Fruit fly (Drosophila melanogaster) whole organism, embryonic: ENCODE results near the gene CG14269.

ENCODE experiments used
- Abd-B ChIP-seq: fragments of 200-800 bp; sonication (Bioruptor generic); optimal IDR thresholded peaks from 2 replicates; lab custom pipeline; 2018; ENCODE audit warnings: missing biosample characterization, mild to moderate bottlenecking, missing genetic modification characterization, moderate library complexity
- Ada2b ChIP-seq: fragments of 200-800 bp; sonication (Bioruptor generic); IDR thresholded peaks from 2 replicates; pipeline ENCODE4 v1.3.6; 2022; ENCODE audit warnings: missing biosample characterization, missing genetic modification characterization
- B-H2 ChIP-seq: fragments of 200-800 bp; sonication (Bioruptor generic); optimal IDR thresholded peaks from 2 replicates; lab custom pipeline; 2018; ENCODE audit warnings: missing biosample characterization, mild to moderate bottlenecking, missing genetic modification characterization
- C15 ChIP-seq: fragments of 200-800 bp; sonication (Bioruptor generic); IDR thresholded peaks from 3 replicates; pipeline ENCODE4 v1.3.6; 2022; ENCODE audit warnings: missing biosample characterization, missing genetic modification characterization
- CG12104 ChIP-seq: fragments of 200-800 bp; sonication (Bioruptor generic); optimal IDR thresholded peaks from 3 replicates; lab custom pipeline; 2016; ENCODE audit warnings: missing biosample characterization, missing genetic modification characterization
- CG14014 ChIP-seq: fragments of 200-800 bp; sonication (Bioruptor generic); IDR thresholded peaks from 2 replicates; pipeline ENCODE4 v1.3.6; 2022; ENCODE audit warnings: missing biosample characterization, missing genetic modification characterization
- CG14441 ChIP-seq: fragments of 200-800 bp; sonication (Bioruptor generic); IDR thresholded peaks from 2 replicates; pipeline ENCODE4 v1.3.6; 2022; ENCODE audit warnings: missing biosample characterization, missing genetic modification characterization
- CG14710 ChIP-seq: fragments of 200-800 bp; sonication (Bioruptor generic); optimal IDR thresholded peaks from 3 replicates; lab custom pipeline; 2019; ENCODE audit warnings: missing biosample characterization, mild to moderate bottlenecking, missing genetic modification characterization, moderate library complexity
- CG1529 ChIP-seq: fragments of 200-800 bp; sonication (Bioruptor generic); optimal IDR thresholded peaks from 3 replicates; lab custom pipeline; 2018; ENCODE audit warnings: missing biosample characterization, missing genetic modification characterization
- CG15479 ChIP-seq: fragments of 200-800 bp; sonication (Bioruptor generic); optimal IDR thresholded peaks from 3 replicates; lab custom pipeline; 2019; ENCODE audit warnings: missing biosample characterization, mild to moderate bottlenecking, missing genetic modification characterization, moderate library complexity
- CG17328 ChIP-seq: fragments of 200-800 bp; sonication (Bioruptor generic); IDR thresholded peaks from 2 replicates; pipeline ENCODE4 v1.3.6; 2022; ENCODE audit warnings: missing biosample characterization, missing genetic modification characterization
- CG17829 ChIP-seq: fragments of 200-800 bp; optimal IDR thresholded peaks from 2 replicates; lab custom pipeline; 2019; ENCODE audit warnings: missing biosample characterization, mild to moderate bottlenecking, missing genetic modification characterization, moderate library complexity
- CG18262 ChIP-seq: fragments of 200-800 bp; optimal IDR thresholded peaks from 3 replicates; lab custom pipeline; 2019; ENCODE audit warnings: missing biosample characterization, mild to moderate bottlenecking, missing genetic modification characterization, moderate library complexity
- CG2199 ChIP-seq: fragments of 200-800 bp; sonication (Bioruptor generic); IDR thresholded peaks from 3 replicates; pipeline ENCODE4 v1.3.6; 2022; ENCODE audit warnings: missing biosample characterization, missing genetic modification characterization
- CG2712 ChIP-seq: fragments of 200-800 bp; optimal IDR thresholded peaks from 3 replicates; lab custom pipeline; 2019; ENCODE audit warnings: missing biosample characterization, mild to moderate bottlenecking, missing genetic modification characterization, moderate library complexity
- CG32532 ChIP-seq: fragments of 200-800 bp; sonication (Bioruptor generic); IDR thresholded peaks from 2 replicates; pipeline ENCODE4 v1.3.6; 2022; ENCODE audit warnings: missing biosample characterization, missing genetic modification characterization
- CG34422 ChIP-seq: fragments of 200-800 bp; sonication (Bioruptor generic); IDR thresholded peaks from 3 replicates; pipeline ENCODE4 v1.3.6; 2022; ENCODE audit warnings: missing biosample characterization, missing genetic modification characterization
- CG4360 ChIP-seq: fragments of 200-800 bp; sonication (Bioruptor generic); IDR thresholded peaks from 2 replicates; pipeline ENCODE4 v1.3.6; 2022; ENCODE audit warnings: missing biosample characterization, missing genetic modification characterization
- CG4730 ChIP-seq: fragments of 200-800 bp; sonication (Bioruptor generic); IDR thresholded peaks from 2 replicates; pipeline ENCODE4 v1.3.6; 2022; ENCODE audit warnings: missing biosample characterization, missing genetic modification characterization
- CG6765 ChIP-seq: fragments of 200-800 bp; sonication (Bioruptor generic); optimal IDR thresholded peaks from 3 replicates; lab custom pipeline; 2017; ENCODE audit warnings: missing biosample characterization, mild to moderate bottlenecking, missing genetic modification characterization
- CG7372 ChIP-seq: fragments of 200-800 bp; sonication (Bioruptor generic); IDR thresholded peaks from 2 replicates; pipeline ENCODE4 v1.3.6; 2022; ENCODE audit warnings: missing biosample characterization, missing genetic modification characterization
- CG7556 ChIP-seq: fragments of 200-800 bp; sonication (Bioruptor generic); optimal IDR thresholded peaks from 2 replicates; lab custom pipeline; 2017; ENCODE audit warnings: missing biosample characterization, mild to moderate bottlenecking, missing genetic modification characterization
- CG8924 ChIP-seq: fragments of 200-800 bp; optimal IDR thresholded peaks from 3 replicates; lab custom pipeline; 2019; ENCODE audit warnings: missing biosample characterization, mild to moderate bottlenecking, missing genetic modification characterization, moderate library complexity
- CG9437 ChIP-seq: fragments of 200-800 bp; sonication (Bioruptor generic); optimal IDR thresholded peaks from 2 replicates; lab custom pipeline; 2018; ENCODE audit warnings: missing biosample characterization, mild to moderate bottlenecking, missing genetic modification characterization
- D ChIP-seq, 2 experiments: fragments of 200-800 bp in 1 of 2; fragments of >200 bp in 1 of 2; sonication (Bioruptor generic) in 1 of 2; optimal IDR thresholded peaks; 2 replicates in 1 of 2; 3 replicates in 1 of 2; lab custom pipeline; 2017; ENCODE audit warnings: mild to moderate bottlenecking in 1 of 2, missing biosample characterization in 1 of 2, missing genetic modification characterization in 1 of 2, missing genetic modification reagents in 1 of 2
- D19A ChIP-seq: fragments of 200-800 bp; optimal IDR thresholded peaks from 3 replicates; lab custom pipeline; 2019; ENCODE audit warnings: missing biosample characterization, mild to moderate bottlenecking, missing genetic modification characterization, moderate library complexity
- D19B ChIP-seq: fragments of 200-800 bp; sonication (Bioruptor generic); optimal IDR thresholded peaks from 2 replicates; lab custom pipeline; 2017; ENCODE audit warnings: missing biosample characterization, mild to moderate bottlenecking, missing genetic modification characterization
- Dll ChIP-seq: fragments of 200-800 bp; sonication (Bioruptor generic); IDR thresholded peaks from 4 replicates; pipeline ENCODE4 v1.3.6; 2022; ENCODE audit warnings: missing biosample characterization, missing genetic modification characterization; ENCODE audit not compliant: partially characterized antibody
- Ets65A ChIP-seq: fragments of 200-800 bp; sonication (Bioruptor generic); peaks from one replicate; lab custom pipeline; 2016; ENCODE audit warnings: missing biosample characterization, missing genetic modification characterization
- HLH3B ChIP-seq: fragments of 200-800 bp; sonication (Bioruptor generic); IDR thresholded peaks from 2 replicates; pipeline ENCODE4 v1.3.6; 2022; ENCODE audit warnings: missing biosample characterization, missing genetic modification characterization
- Nf-YB ChIP-seq: fragments of 200-800 bp; sonication (Bioruptor generic); optimal IDR thresholded peaks from 3 replicates; lab custom pipeline; 2019; ENCODE audit warnings: missing biosample characterization, mild to moderate bottlenecking, missing genetic modification characterization, moderate library complexity
- Sry-δ ChIP-seq: fragments of 200-800 bp; sonication (Bioruptor generic); optimal IDR thresholded peaks from 2 replicates; lab custom pipeline; 2016; ENCODE audit warnings: missing biosample characterization, missing genetic modification characterization
- Xbp1 ChIP-seq: fragments of 200-800 bp; sonication (Bioruptor generic); optimal IDR thresholded peaks from 3 replicates; lab custom pipeline; 2016; ENCODE audit warnings: missing biosample characterization, mild to moderate bottlenecking, missing genetic modification characterization
- ap ChIP-seq: fragments of 200-800 bp; sonication (Bioruptor generic); IDR thresholded peaks from 2 replicates; pipeline ENCODE4 v1.3.6; 2022; ENCODE audit warnings: missing biosample characterization, missing genetic modification characterization
- ase ChIP-seq: fragments of 200-800 bp; sonication (Bioruptor generic); IDR thresholded peaks from 3 replicates; pipeline ENCODE4 v1.3.6; 2022; ENCODE audit warnings: missing biosample characterization, missing genetic modification characterization
- az2 ChIP-seq: fragments of 200-800 bp; sonication (Bioruptor generic); optimal IDR thresholded peaks from 3 replicates; lab custom pipeline; 2016; ENCODE audit warnings: missing biosample characterization, missing genetic modification characterization
- bigmax ChIP-seq: fragments of 200-800 bp; sonication (Bioruptor generic); optimal IDR thresholded peaks from 2 replicates; lab custom pipeline; 2018; ENCODE audit warnings: missing biosample characterization, mild to moderate bottlenecking, missing genetic modification characterization
- bsh ChIP-seq, 2 experiments: fragments of 200-800 bp; sonication (Bioruptor generic); optimal IDR thresholded peaks; 2 replicates each; lab custom pipeline; 2017 to 2018; ENCODE audit warnings: mild to moderate bottlenecking in 2 of 2, missing biosample characterization in 2 of 2, missing genetic modification characterization in 2 of 2, moderate library complexity in 1 of 2
- ci ChIP-seq: fragments of 200-800 bp; sonication (Bioruptor generic); IDR thresholded peaks from 3 replicates; pipeline ENCODE4 v1.3.6; 2022; ENCODE audit warnings: missing biosample characterization, missing genetic modification characterization
- dan ChIP-seq: fragments of 200-800 bp; sonication (Bioruptor generic); IDR thresholded peaks from 2 replicates; pipeline ENCODE4 v1.3.6; 2022; ENCODE audit warnings: missing biosample characterization, missing genetic modification characterization
- gcm ChIP-seq: fragments of 200-800 bp; sonication (Bioruptor generic); optimal IDR thresholded peaks from 2 replicates; lab custom pipeline; 2019; ENCODE audit warnings: missing biosample characterization, mild to moderate bottlenecking, missing genetic modification characterization, moderate library complexity
- her ChIP-seq: fragments of 200-800 bp; sonication (Bioruptor generic); optimal IDR thresholded peaks from 2 replicates; lab custom pipeline; 2016; ENCODE audit warnings: missing biosample characterization, missing genetic modification characterization
- lmd ChIP-seq: fragments of 200-800 bp; sonication (Bioruptor generic); IDR thresholded peaks from 2 replicates; pipeline ENCODE4 v1.3.6; 2022; ENCODE audit warnings: missing biosample characterization, missing genetic modification characterization
- phol ChIP-seq: fragments of 200-800 bp; sonication (Bioruptor generic); optimal IDR thresholded peaks from 3 replicates; lab custom pipeline; 2018; ENCODE audit warnings: missing biosample characterization, mild to moderate bottlenecking, missing genetic modification characterization, moderate library complexity
- sens ChIP-seq: fragments of 200-800 bp; sonication (Bioruptor generic); peaks from one replicate; lab custom pipeline; 2016; ENCODE audit warnings: missing biosample characterization, missing genetic modification characterization
- sima ChIP-seq: fragments of 200-800 bp; sonication (Bioruptor generic); optimal IDR thresholded peaks from 2 replicates; lab custom pipeline; 2016; ENCODE audit warnings: missing biosample characterization, missing genetic modification characterization
- sisA ChIP-seq: fragments of 200-800 bp; sonication (Bioruptor generic); IDR thresholded peaks from 2 replicates; pipeline ENCODE4 v1.3.6; 2022; ENCODE audit warnings: missing biosample characterization, missing genetic modification characterization
- sob ChIP-seq: fragments of 200-800 bp; sonication (Bioruptor generic); IDR thresholded peaks from 2 replicates; pipeline ENCODE4 v1.3.6; 2022; ENCODE audit warnings: missing biosample characterization, missing genetic modification characterization
- zen ChIP-seq: fragments of 200-800 bp; sonication (Bioruptor generic); optimal IDR thresholded peaks from 3 replicates; lab custom pipeline; 2018; ENCODE audit warnings: missing biosample characterization, mild to moderate bottlenecking, missing genetic modification characterization, moderate library complexity

CG14269 gene

DNA sequence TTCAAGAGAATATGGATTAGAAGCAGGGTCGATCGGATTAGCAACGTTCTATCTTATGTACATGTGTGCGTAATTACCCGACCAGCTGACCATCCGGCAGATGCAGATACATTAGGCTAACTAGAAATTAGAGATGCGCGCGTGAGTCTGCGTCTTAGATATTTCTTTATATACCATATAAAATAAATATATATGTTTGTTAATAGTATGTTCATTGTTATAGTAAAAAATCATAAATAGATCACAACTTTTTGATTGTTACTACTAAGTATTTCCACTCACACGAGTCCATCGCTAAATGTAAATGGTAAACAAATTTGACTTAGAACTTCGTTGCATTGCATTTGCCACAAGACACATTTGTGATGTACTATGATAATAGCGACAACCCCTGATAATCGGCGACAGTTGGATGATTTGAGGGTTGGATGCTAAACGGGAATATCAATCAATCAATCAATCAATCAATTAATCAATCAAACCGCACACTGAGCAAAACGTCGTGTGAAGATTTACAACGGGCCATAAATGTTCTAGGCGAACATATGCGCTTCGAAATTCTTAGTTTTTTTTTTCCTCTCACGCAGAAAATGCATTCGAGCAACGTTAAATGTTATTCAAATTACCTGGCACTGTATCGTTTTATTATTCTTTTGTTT lies 38.6 kb downstream of the CG14269 start:
- TF ChIP-seq C15 (GFP tag; lab: Robert Waterston, UW): no peak
- TF ChIP-seq dan (GFP tag; lab: Robert Waterston, UW): no peak
- TF ChIP-seq HLH3B (GFP tag; lab: Robert Waterston, UW): peak; percentile 37; the same call in 1 of the 2 replicates
- TF ChIP-seq ase (GFP tag; lab: Robert Waterston, UW): 0 out of 3 replicates have a peak, but pooled peaks have one; percentile 36
- peak in 1 of 2 experiments; percentile 67 for TF ChIP-seq bsh (GFP tag; optimal IDR thresholded peaks at IDR 0.05; lab: Kevin White, UChicago)
- TF ChIP-seq sens: peak; percentile 85
- 0 out of 2 replicates have a peak, but pooled peaks have one; percentile 32 for TF ChIP-seq CG7372
- peak; percentile 38; the same call in 1 of the 2 replicates for TF ChIP-seq sisA
- no peak for TF ChIP-seq D (optimal IDR thresholded peaks at IDR 0.05; lab: Kevin White, UChicago)
- peak; percentile 7 for TF ChIP-seq D (GFP tag; optimal IDR thresholded peaks at IDR 0.05; lab: Kevin White, UChicago)
- peak; percentile 29; the same call in 1 of the 2 replicates for TF ChIP-seq Ada2b (GFP tag; lab: Robert Waterston, UW)
- 0 out of 2 replicates have a peak, but pooled peaks have one; percentile 20 for TF ChIP-seq CG4360 (GFP tag; lab: Robert Waterston, UW)
- TF ChIP-seq D19B (GFP tag; lab: Kevin White, UChicago): no peak
- 0 out of 3 replicates have a peak, but pooled peaks have one; percentile 48 for TF ChIP-seq CG34422 (GFP tag; lab: Robert Waterston, UW)
- TF ChIP-seq Ets65A: peak; percentile 46
- TF ChIP-seq bigmax: no peak
- peak; percentile 7 for TF ChIP-seq Abd-B (GFP tag; lab: Kevin White, UChicago)
- no peak for TF ChIP-seq CG12104 (GFP tag; lab: Kevin White, UChicago)
- no peak for TF ChIP-seq gcm (GFP tag; lab: Kevin White, UChicago)
- TF ChIP-seq Dll (GFP tag; lab: Robert Waterston, UW): peak; percentile 77
- TF ChIP-seq ci (GFP tag; lab: Robert Waterston, UW): peak; percentile 76; the same call in 2 of the 3 replicates
- TF ChIP-seq ap (GFP tag; lab: Robert Waterston, UW): 0 out of 2 replicates have a peak, but pooled peaks have one; percentile 29
- TF ChIP-seq CG14014 (GFP tag; lab: Robert Waterston, UW): peak; percentile 46; the same call in 1 of the 2 replicates
- no peak for TF ChIP-seq Sry-δ (GFP tag; lab: Kevin White, UChicago)
- peak; percentile 37 for TF ChIP-seq CG15479 (GFP tag; lab: Kevin White, UChicago)
- no peak for TF ChIP-seq B-H2
- peak; percentile 39 for TF ChIP-seq phol (tag; lab: Kevin White, UChicago)
- peak; percentile 46 for TF ChIP-seq CG14710 (tag; lab: Kevin White, UChicago)
- peak; percentile 74 for TF ChIP-seq CG17328 (GFP tag; lab: Robert Waterston, UW)
- TF ChIP-seq CG32532 (GFP tag; lab: Robert Waterston, UW): peak; percentile 53; the same call in 1 of the 2 replicates
- 0 out of 2 replicates have a peak, but pooled peaks have one; percentile 16 for TF ChIP-seq sob (GFP tag; lab: Robert Waterston, UW)
- no peak for TF ChIP-seq her (GFP tag; lab: Kevin White, UChicago)
- peak; percentile 72 for TF ChIP-seq CG18262 (tag; lab: Kevin White, UChicago)
- peak; percentile 30 for TF ChIP-seq D19A (tag; lab: Kevin White, UChicago)
- TF ChIP-seq CG8924: peak; percentile 73
- peak; percentile 81 for TF ChIP-seq zen (tag; lab: Kevin White, UChicago)
- no peak for TF ChIP-seq CG2199 (GFP tag; lab: Robert Waterston, UW)
- TF ChIP-seq az2 (GFP tag; lab: Kevin White, UChicago): no peak
- TF ChIP-seq CG6765 (GFP tag; lab: Kevin White, UChicago): no peak
- TF ChIP-seq CG4730: 0 out of 2 replicates have a peak, but pooled peaks have one; percentile 10
- TF ChIP-seq CG9437 (GFP tag; lab: Kevin White, UChicago): peak; percentile 1
- TF ChIP-seq Xbp1: peak; percentile 19
- peak; percentile 26 for TF ChIP-seq CG1529 (GFP tag; lab: Kevin White, UChicago)
- TF ChIP-seq CG7556 (GFP tag; lab: Kevin White, UChicago): peak; percentile 19
- TF ChIP-seq CG14441 (GFP tag; lab: Robert Waterston, UW): peak; percentile 49; the same call in 1 of the 2 replicates
- TF ChIP-seq CG17829 (tag; lab: Kevin White, UChicago): peak; percentile 73
- peak; percentile 61 for TF ChIP-seq lmd (GFP tag; lab: Robert Waterston, UW)
- TF ChIP-seq sima (GFP tag; lab: Kevin White, UChicago): no peak
- no peak for TF ChIP-seq Nf-YB
- peak; percentile 80 for TF ChIP-seq CG2712 (tag; lab: Kevin White, UChicago)
